Fruit fly (Drosophila melanogaster): ENCODE results near the gene Usp12-46.

DNA sequence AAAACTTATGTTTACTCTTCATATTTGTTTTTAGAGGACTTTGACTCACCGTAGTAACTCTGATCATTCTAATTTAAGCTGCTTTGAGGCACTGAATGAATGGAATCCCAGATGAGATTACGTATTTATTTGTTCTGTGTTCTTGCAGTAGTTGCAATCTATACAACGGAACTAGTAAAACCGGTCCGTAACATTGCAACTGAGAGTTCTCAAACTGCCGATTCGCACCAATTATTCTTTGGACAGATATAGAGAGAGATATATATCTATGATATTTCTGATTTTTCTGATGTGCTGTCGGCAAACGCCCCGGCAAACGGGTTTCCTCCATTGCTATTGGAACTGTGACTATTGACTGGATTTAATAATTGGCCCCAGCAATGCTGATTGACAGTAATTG lies 16.9 kb downstream of the Usp12-46 start, which contains the start of gene CG13841:
- TF ChIP-seq Ptx1 (GFP tag; IDR thresholded peaks at IDR 0.05) (no peak), Poxn (GFP tag; IDR thresholded peaks at IDR 0.05) (no peak), CG7786 (GFP tag; optimal IDR thresholded peaks at IDR 0.05) (no peak), CG8924 (tag; optimal IDR thresholded peaks at IDR 0.05) (no peak), usp (GFP tag; optimal IDR thresholded peaks at IDR 0.05) (no peak), otp (GFP tag; IDR thresholded peaks at IDR 0.05) (no peak), zfh2 (GFP tag; optimal IDR thresholded peaks at IDR 0.05) (no peak), nmo (GFP tag; optimal IDR thresholded peaks at IDR 0.05) (no peak), ATbp (GFP tag; optimal IDR thresholded peaks at IDR 0.05) (no peak)

All from whole organism, embryonic.